Worm (Caenorhabditis elegans) whole organism, midembryonic: ENCODE results near the gene F56D1.1.

Source experiments
- T22C8.4 ChIP-seq: fragments of 200-800 bp; sonication (Bioruptor generic); IDR thresholded peaks from 2 replicates; pipeline ENCODE4 v1.3.6; 2022; ENCODE audit warnings: missing genetic modification characterization, missing compliant biosample characterization
- flt-1 ChIP-seq: fragments of 200-800 bp; sonication (Bioruptor generic); IDR thresholded peaks from 2 replicates; pipeline ENCODE4 v1.3.6; 2022; ENCODE audit warnings: missing genetic modification characterization, missing compliant biosample characterization
- ztf-23 ChIP-seq: fragments of 200-800 bp; sonication (Bioruptor generic); IDR thresholded peaks from 2 replicates; pipeline ENCODE4 v1.3.6; 2022; ENCODE audit warnings: missing genetic modification reagents, missing genetic modification characterization, missing compliant biosample characterization

ce11 chrII:5436833-5437232 is 41.6 kb upstream of the F56D1.1 start, which contains the start of gene dct-5:
- no peak for TF ChIP-seq flt-1
- TF ChIP-seq T22C8.4 (GFP tag; lab: Robert Waterston, UW): no peak
- no peak for TF ChIP-seq ztf-23
